Fruit fly (Drosophila melanogaster): ENCODE measurements around the gene Coq3.

The Coq3 gene

dm6 chr2L:21141714-21142500, 16.5 kb downstream of the Coq3 start, which contains the start of gene Dap160 (continued):
- peak; percentile 63; the same call in 1 of the 3 replicates for TF ChIP-seq hb (GFP tag; IDR thresholded peaks at IDR 0.05; ENCODE audit: partially characterized antibody)
- no peak for TF ChIP-seq CG7786 (GFP tag; optimal IDR thresholded peaks at IDR 0.05)
- peak; percentile 60 for TF ChIP-seq gfzf (GFP tag; optimal IDR thresholded peaks at IDR 0.05)
- TF ChIP-seq Mad (GFP tag; optimal IDR thresholded peaks at IDR 0.05): no peak
- no peak for TF ChIP-seq zfh1 (GFP tag; IDR thresholded peaks at IDR 0.05)
- no peak for TF ChIP-seq CG7987 (GFP tag; optimal IDR thresholded peaks at IDR 0.05)
- no peak for TF ChIP-seq CG11247 (GFP tag; IDR thresholded peaks at IDR 0.05)
- no peak for TF ChIP-seq Sin3A (optimal IDR thresholded peaks at IDR 0.05)
- TF ChIP-seq CG4328 (GFP tag; optimal IDR thresholded peaks at IDR 0.05): no peak
- no peak for TF ChIP-seq Blimp-1 (GFP tag; optimal IDR thresholded peaks at IDR 0.05)
- TF ChIP-seq ind (GFP tag; optimal IDR thresholded peaks at IDR 0.05): no peak
- TF ChIP-seq HLH4C (GFP tag; IDR thresholded peaks at IDR 0.05; ENCODE audit: partially characterized antibody): peak; percentile 62
- TF ChIP-seq CG12155 (GFP tag; optimal IDR thresholded peaks at IDR 0.05): no peak
- TF ChIP-seq CG30020 (tag; optimal IDR thresholded peaks at IDR 0.05): peak; percentile 10
- no peak for TF ChIP-seq Ptx1 (GFP tag; IDR thresholded peaks at IDR 0.05)
- peak; percentile 80 for TF ChIP-seq CG4617 (GFP tag; optimal IDR thresholded peaks at IDR 0.05; ENCODE audit: borderline replicate concordance)
- no peak for TF ChIP-seq ara (GFP tag; IDR thresholded peaks at IDR 0.05)
- TF ChIP-seq onecut (GFP tag; IDR thresholded peaks at IDR 0.05): peak; percentile 79
- TF ChIP-seq sug (tag; optimal IDR thresholded peaks at IDR 0.05): peak; percentile 5
- peak; percentile 47 for TF ChIP-seq YL-1 (GFP tag; optimal IDR thresholded peaks at IDR 0.05)
- TF ChIP-seq CG12391 (tag; optimal IDR thresholded peaks at IDR 0.05): no peak
- no peak for TF ChIP-seq CG15073 (GFP tag; optimal IDR thresholded peaks at IDR 0.05)
- TF ChIP-seq H15 (GFP tag; IDR thresholded peaks at IDR 0.05): no peak
- TF ChIP-seq CG13424 (tag; optimal IDR thresholded peaks at IDR 0.05): no peak
- TF ChIP-seq CG2129 (GFP tag; IDR thresholded peaks at IDR 0.05; ENCODE audit: partially characterized antibody): peak; percentile 28; the same call in 1 of the 2 replicates
- no peak for TF ChIP-seq CG3407 (GFP tag; optimal IDR thresholded peaks at IDR 0.05)
- no peak for TF ChIP-seq CG10431 (GFP tag; optimal IDR thresholded peaks at IDR 0.05)
- peak; percentile 29; the same call in 1 of the 2 replicates for TF ChIP-seq seq (GFP tag; IDR thresholded peaks at IDR 0.05)
- peak; percentile 49; the same call in 1 of the 2 replicates for TF ChIP-seq ato (GFP tag; IDR thresholded peaks at IDR 0.05; ENCODE audit: partially characterized antibody)
- no peak for TF ChIP-seq CG11093 (GFP tag; IDR thresholded peaks at IDR 0.05)
- TF ChIP-seq CG10267 (tag; optimal IDR thresholded peaks at IDR 0.05): peak; percentile 89
- TF ChIP-seq repo (GFP tag; optimal IDR thresholded peaks at IDR 0.05): no peak
- TF ChIP-seq CG3995 (GFP tag; optimal IDR thresholded peaks at IDR 0.05): peak; percentile 93
- no peak for TF ChIP-seq Kr (GFP tag; optimal IDR thresholded peaks at IDR 0.05)
- peak; percentile 26 for TF ChIP-seq CG8290 (GFP tag; optimal IDR thresholded peaks at IDR 0.05)
- TF ChIP-seq CG8290 (tag; optimal IDR thresholded peaks at IDR 0.05): no peak
- peak; percentile 78 for TF ChIP-seq Bgb (GFP tag; IDR thresholded peaks at IDR 0.05; ENCODE audit: partially characterized antibody)
- TF ChIP-seq CG16863 (GFP tag; optimal IDR thresholded peaks at IDR 0.05): no peak
- TF ChIP-seq emc (GFP tag; optimal IDR thresholded peaks at IDR 0.05): no peak
- no peak for TF ChIP-seq cad (GFP tag; optimal IDR thresholded peaks at IDR 0.05)
- no peak for TF ChIP-seq CG10654 (GFP tag; optimal IDR thresholded peaks at IDR 0.05)
- TF ChIP-seq CG30431 (GFP tag; optimal IDR thresholded peaks at IDR 0.05): no peak
- no peak for TF ChIP-seq Dip2 (GFP tag; IDR thresholded peaks at IDR 0.05)
- peak; percentile 30 for TF ChIP-seq CG2116 (GFP tag; optimal IDR thresholded peaks at IDR 0.05)
- no peak for TF ChIP-seq CG12744 (GFP tag; optimal IDR thresholded peaks at IDR 0.05)
- TF ChIP-seq nau (GFP tag; optimal IDR thresholded peaks at IDR 0.05): no peak
- no peak for TF ChIP-seq ATbp (GFP tag; optimal IDR thresholded peaks at IDR 0.05)
- TF ChIP-seq ems (GFP tag; optimal IDR thresholded peaks at IDR 0.05): no peak
- no peak for TF ChIP-seq Optix (GFP tag; IDR thresholded peaks at IDR 0.05)
- no peak for TF ChIP-seq CG10147 (GFP tag; optimal IDR thresholded peaks at IDR 0.05)

All from whole organism, embryonic.